Fruit fly (Drosophila melanogaster) whole organism, prepupa: ENCODE results near the gene Pop4.

Experiments used
- CG10631 ChIP-seq: fragments of 200-800 bp; sonication (Bioruptor generic); optimal IDR thresholded peaks from 2 replicates; lab custom pipeline; 2016; ENCODE audit warnings: missing biosample characterization, missing genetic modification characterization
- CG10669 ChIP-seq: fragments of 200-800 bp; sonication (Bioruptor generic); optimal IDR thresholded peaks from 3 replicates; lab custom pipeline; 2018; ENCODE audit warnings: missing biosample characterization, mild to moderate bottlenecking, missing genetic modification characterization, moderate library complexity
- CG11294 ChIP-seq: fragments of 200-800 bp; sonication (Bioruptor generic); IDR thresholded peaks from 2 replicates; pipeline ENCODE4 v1.3.6; 2022; ENCODE audit warnings: missing biosample characterization, missing genetic modification characterization
- CG15336 ChIP-seq: fragments of 200-800 bp; sonication (Bioruptor generic); IDR thresholded peaks from 2 replicates; pipeline ENCODE4 v1.3.6; 2022; ENCODE audit warnings: missing biosample characterization, missing genetic modification characterization
- CG1621 ChIP-seq: fragments of 200-800 bp; sonication (Bioruptor generic); optimal IDR thresholded peaks from 3 replicates; lab custom pipeline; 2018; ENCODE audit warnings: missing biosample characterization, mild to moderate bottlenecking, missing genetic modification characterization
- CG3032 ChIP-seq: fragments of 200-800 bp; optimal IDR thresholded peaks from 2 replicates; lab custom pipeline; 2019; ENCODE audit warnings: missing biosample characterization, mild to moderate bottlenecking, missing genetic modification characterization, moderate library complexity
- CG31627 ChIP-seq: fragments of 200-800 bp; sonication (Bioruptor generic); optimal IDR thresholded peaks from 3 replicates; lab custom pipeline; 2016; ENCODE audit warnings: missing biosample characterization, missing genetic modification characterization
- CG32006 ChIP-seq: fragments of 200-800 bp; sonication (Bioruptor generic); optimal IDR thresholded peaks from 3 replicates; lab custom pipeline; 2017; ENCODE audit warnings: missing biosample characterization, mild to moderate bottlenecking, missing genetic modification characterization
- CG34406 ChIP-seq: fragments of 200-800 bp; sonication (Bioruptor generic); optimal IDR thresholded peaks from 3 replicates; lab custom pipeline; 2016; ENCODE audit warnings: missing biosample characterization, missing genetic modification characterization
- CG3919 ChIP-seq: fragments of 200-800 bp; sonication (Bioruptor generic); optimal IDR thresholded peaks from 3 replicates; lab custom pipeline; 2016; ENCODE audit warnings: missing biosample characterization, missing genetic modification characterization
- CG6163 ChIP-seq: fragments of 200-800 bp; sonication (Bioruptor generic); IDR thresholded peaks from 3 replicates; pipeline ENCODE4 v1.3.6; 2022; ENCODE audit warnings: missing biosample characterization, missing genetic modification characterization
- CG6792 ChIP-seq: fragments of 200-800 bp; sonication (Bioruptor generic); optimal IDR thresholded peaks from 3 replicates; lab custom pipeline; 2016; ENCODE audit warnings: missing biosample characterization, missing genetic modification characterization
- CG8119 ChIP-seq: fragments of 200-800 bp; sonication (Bioruptor generic); IDR thresholded peaks from 3 replicates; pipeline ENCODE4 v1.3.6; 2022; ENCODE audit warnings: missing biosample characterization, missing genetic modification characterization
- CG8319 ChIP-seq: fragments of 200-800 bp; sonication (Bioruptor generic); optimal IDR thresholded peaks from 3 replicates; lab custom pipeline; 2016; ENCODE audit warnings: missing biosample characterization, missing genetic modification characterization
- CG8632 ChIP-seq: fragments of 200-800 bp; sonication (Bioruptor generic); optimal IDR thresholded peaks from 3 replicates; lab custom pipeline; 2016; ENCODE audit warnings: missing biosample characterization, missing genetic modification characterization
- Eip78C ChIP-seq: fragments of 200-800 bp; sonication (Bioruptor generic); peaks from one replicate; lab custom pipeline; 2016; ENCODE audit warnings: missing biosample characterization, missing genetic modification characterization
- Eip93F ChIP-seq: fragments of 200-800 bp; sonication (Bioruptor generic); optimal IDR thresholded peaks from 2 replicates; lab custom pipeline; 2016; ENCODE audit warnings: missing biosample characterization, mild to moderate bottlenecking, missing genetic modification characterization
- Ets96B ChIP-seq: fragments of 200-800 bp; optimal IDR thresholded peaks from 2 replicates; lab custom pipeline; 2019; ENCODE audit warnings: missing biosample characterization, mild to moderate bottlenecking, missing genetic modification characterization, moderate library complexity
- Hr38 ChIP-seq: sonication (Bioruptor generic); optimal IDR thresholded peaks from 2 replicates; lab custom pipeline; 2016; ENCODE audit warnings: missing biosample characterization, missing genetic modification characterization
- Hr4 ChIP-seq: fragments of 200-800 bp; sonication (Bioruptor generic); optimal IDR thresholded peaks from 3 replicates; lab custom pipeline; 2016; ENCODE audit warnings: missing biosample characterization, missing genetic modification characterization
- Sox102F ChIP-seq: fragments of 200-800 bp; sonication (Bioruptor generic); optimal IDR thresholded peaks from 2 replicates; lab custom pipeline; 2016; ENCODE audit warnings: missing biosample characterization, mild to moderate bottlenecking, missing genetic modification characterization
- Sox14 ChIP-seq: fragments of 200-800 bp; sonication (Bioruptor generic); optimal IDR thresholded peaks from 3 replicates; lab custom pipeline; 2016; ENCODE audit warnings: missing biosample characterization, missing genetic modification characterization
- achi ChIP-seq: fragments of 200-800 bp; sonication (Bioruptor generic); optimal IDR thresholded peaks from 3 replicates; lab custom pipeline; 2016; ENCODE audit warnings: missing biosample characterization, missing genetic modification characterization
- dac ChIP-seq: fragments of 200-800 bp; sonication (Bioruptor generic); optimal IDR thresholded peaks from 2 replicates; lab custom pipeline; 2017; ENCODE audit warnings: missing biosample characterization, mild to moderate bottlenecking, missing genetic modification characterization
- eg ChIP-seq: fragments of 200-800 bp; sonication (Bioruptor generic); IDR thresholded peaks from 3 replicates; pipeline ENCODE4 v1.3.6; 2022; ENCODE audit warnings: missing biosample characterization, missing genetic modification characterization
- esn ChIP-seq: fragments of 200-800 bp; sonication (Bioruptor generic); optimal IDR thresholded peaks from 2 replicates; lab custom pipeline; 2016; ENCODE audit warnings: missing biosample characterization, mild to moderate bottlenecking, missing genetic modification characterization, moderate library complexity
- fd59A ChIP-seq: fragments of 200-800 bp; sonication (Bioruptor generic); optimal IDR thresholded peaks from 2 replicates; lab custom pipeline; 2017; ENCODE audit warnings: missing biosample characterization, mild to moderate bottlenecking, missing genetic modification characterization, missing genetic modification reagents
- fd85E ChIP-seq: fragments of 200-800 bp; sonication (Bioruptor generic); optimal IDR thresholded peaks from 3 replicates; lab custom pipeline; 2016; ENCODE audit warnings: missing biosample characterization, missing genetic modification characterization
- fkh ChIP-seq: fragments of 200-800 bp; sonication (Bioruptor generic); optimal IDR thresholded peaks from 3 replicates; lab custom pipeline; 2017; ENCODE audit warnings: missing biosample characterization, mild to moderate bottlenecking, missing genetic modification characterization, moderate library complexity
- lz ChIP-seq: fragments of 200-800 bp; sonication (Bioruptor generic); optimal IDR thresholded peaks from 3 replicates; lab custom pipeline; 2016; ENCODE audit warnings: missing biosample characterization, missing genetic modification characterization
- net ChIP-seq: fragments of 200-800 bp; sonication (Bioruptor generic); optimal IDR thresholded peaks from 3 replicates; lab custom pipeline; 2016; ENCODE audit warnings: missing biosample characterization, missing genetic modification characterization
- spab ChIP-seq: fragments of 200-800 bp; sonication (Bioruptor generic); optimal IDR thresholded peaks from 2 replicates; lab custom pipeline; 2017; ENCODE audit warnings: missing biosample characterization, mild to moderate bottlenecking, missing genetic modification characterization, missing genetic modification reagents
- ss ChIP-seq, 2 experiments: fragments of 200-800 bp; sonication (Bioruptor generic); optimal IDR thresholded peaks; 2 replicates in 1 of 2; 3 replicates in 1 of 2; lab custom pipeline; 2017 to 2018; ENCODE audit warnings: mild to moderate bottlenecking in 2 of 2, missing biosample characterization in 2 of 2, missing genetic modification characterization in 2 of 2, moderate library complexity in 1 of 2

Gene Pop4

dm6 chr3L:7976081-7976483 lies 2.4 kb downstream of the Pop4 start, which contains the start of the genes HP4 and CG8209 (continued):
- peak; percentile 65 for TF ChIP-seq CG6792 (GFP tag; lab: Kevin White, UChicago)
- TF ChIP-seq dac (GFP tag; lab: Kevin White, UChicago): no peak
- TF ChIP-seq CG6163 (GFP tag; lab: Robert Waterston, UW): peak; percentile 70; the same call in 2 of the 3 replicates
- peak; percentile 66; the same call in 2 of the 3 replicates for TF ChIP-seq CG8119 (GFP tag; lab: Robert Waterston, UW)
- TF ChIP-seq fd85E (GFP tag; lab: Kevin White, UChicago): no peak
- peak; percentile 41; the same call in 1 of the 2 replicates for TF ChIP-seq CG11294 (GFP tag; lab: Robert Waterston, UW)
- TF ChIP-seq Eip93F: no peak
- peak; percentile 84 for TF ChIP-seq CG8632 (GFP tag; lab: Kevin White, UChicago)
- peak; percentile 20 for TF ChIP-seq net (GFP tag; lab: Kevin White, UChicago)
- peak; percentile 72 for TF ChIP-seq Hr4 (GFP tag; lab: Kevin White, UChicago)
- peak; percentile 79 for TF ChIP-seq CG3032 (tag; lab: Kevin White, UChicago)
- TF ChIP-seq CG31627 (GFP tag; lab: Kevin White, UChicago): peak; percentile 67
- TF ChIP-seq Ets96B (tag; lab: Kevin White, UChicago): peak; percentile 81
- peak in 1 of 2 experiments; percentile 45 for TF ChIP-seq ss (GFP tag; optimal IDR thresholded peaks at IDR 0.05; lab: Kevin White, UChicago)
- TF ChIP-seq CG10631 (GFP tag; lab: Kevin White, UChicago): peak; percentile 88
- TF ChIP-seq CG32006: peak; percentile 41
- peak; percentile 70 for TF ChIP-seq Sox14 (GFP tag; lab: Kevin White, UChicago)
- TF ChIP-seq CG34406 (GFP tag; lab: Kevin White, UChicago): peak; percentile 81
- TF ChIP-seq fd59A (GFP tag; lab: Kevin White, UChicago): peak; percentile 36
- peak; percentile 68 for TF ChIP-seq CG10669 (GFP tag; lab: Kevin White, UChicago)
- peak; percentile 74 for TF ChIP-seq CG8319 (GFP tag; lab: Kevin White, UChicago)
- no peak for TF ChIP-seq CG3919 (GFP tag; lab: Kevin White, UChicago)
- TF ChIP-seq Sox102F (GFP tag; lab: Kevin White, UChicago): no peak
- TF ChIP-seq CG15336: peak; percentile 77
- TF ChIP-seq achi (GFP tag; lab: Kevin White, UChicago): peak; percentile 84
- TF ChIP-seq eg (GFP tag; lab: Robert Waterston, UW): no peak
- TF ChIP-seq esn: peak; percentile 83
- peak; percentile 59 for TF ChIP-seq fkh
- no peak for TF ChIP-seq spab (GFP tag; lab: Kevin White, UChicago)
- TF ChIP-seq lz (GFP tag; lab: Kevin White, UChicago): peak; percentile 67

dm6 chr3L:7974671-7975281 lies 3.7 kb downstream of the Pop4 start, which contains the start of gene CG8042:
CG8042 (minus strand) TSS chr3L:7974991.
- TF ChIP-seq Eip78C (GFP tag; lab: Kevin White, UChicago) (peak; percentile 27), CG34406 (GFP tag; lab: Kevin White, UChicago) (no peak), CG6792 (GFP tag; lab: Kevin White, UChicago) (no peak), Hr38 (no peak), dac (GFP tag; lab: Kevin White, UChicago) (no peak), CG8319 (GFP tag; lab: Kevin White, UChicago) (no peak), esn (no peak), CG3032 (tag; lab: Kevin White, UChicago) (no peak)
- TF ChIP-seq, all 60 proteins: peak for 1

- TF ChIP-seq fkh (no peak), ss (GFP tag; optimal IDR thresholded peaks at IDR 0.05; lab: Kevin White, UChicago) (no peak), Sox102F (GFP tag; lab: Kevin White, UChicago) (no peak), CG31627 (GFP tag; lab: Kevin White, UChicago) (no peak), CG32006 (no peak), CG1621 (peak; percentile 38)
Observed at dm6 chr3L:7970442-7970841, 8.0 kb downstream of the Pop4 start, which contains the start of gene RNaseX25. RNaseX25 (plus strand) TSS chr3L:7970588.
